Fruit fly (Drosophila melanogaster) whole organism, wandering third instar larva: ENCODE data around the gene CG4338.

Experiments
- Abd-B ChIP-seq: fragments of >200 bp; optimal IDR thresholded peaks from 2 replicates; lab custom pipeline; 2017; ENCODE audit warnings: missing biosample characterization, missing genetic modification characterization
- CG32264 ChIP-seq: fragments of 200-800 bp; sonication (Bioruptor generic); optimal IDR thresholded peaks from 2 replicates; lab custom pipeline; 2016; ENCODE audit warnings: missing biosample characterization, missing genetic modification characterization
- CG9705 ChIP-seq: fragments of 200-800 bp; sonication (Bioruptor generic); optimal IDR thresholded peaks from 2 replicates; lab custom pipeline; 2018; ENCODE audit warnings: missing biosample characterization, mild to moderate bottlenecking, missing genetic modification characterization
- CrebA ChIP-seq: fragments of 200-800 bp; sonication (Bioruptor generic); optimal IDR thresholded peaks from 2 replicates; lab custom pipeline; 2016; ENCODE audit warnings: missing biosample characterization, mild to moderate bottlenecking, missing genetic modification characterization, borderline replicate concordance
- Dfd ChIP-seq: fragments of >200 bp; optimal IDR thresholded peaks from 2 replicates; lab custom pipeline; 2017; ENCODE audit warnings: missing biosample characterization, missing genetic modification characterization
- Dif ChIP-seq: fragments of 200-275, 200-300 bp; sonication (Bioruptor generic); optimal IDR thresholded peaks from 2 replicates; lab custom pipeline; 2018; ENCODE audit warnings: missing biosample characterization, missing genetic modification characterization; ENCODE audit not compliant: partially characterized antibody
- GATAd ChIP-seq: sonication (Bioruptor generic); optimal IDR thresholded peaks from 2 replicates; lab custom pipeline; 2016; ENCODE audit warnings: missing biosample characterization, missing genetic modification characterization
- HLH106 ChIP-seq: fragments of 200-800 bp; optimal IDR thresholded peaks from 3 replicates; lab custom pipeline; 2019; ENCODE audit warnings: missing biosample characterization, mild to moderate bottlenecking, missing genetic modification characterization, moderate library complexity
- Hnf4 ChIP-seq: fragments of 200-800 bp; sonication (Bioruptor generic); optimal IDR thresholded peaks from 2 replicates; lab custom pipeline; 2016; ENCODE audit warnings: missing biosample characterization, mild to moderate bottlenecking, missing genetic modification characterization
- Hr78 ChIP-seq: fragments of >200 bp; optimal IDR thresholded peaks from 2 replicates; lab custom pipeline; 2017; ENCODE audit warnings: missing biosample characterization, missing genetic modification characterization
- Hr83 ChIP-seq: fragments of 200-300 bp; sonication (Bioruptor generic); optimal IDR thresholded peaks from 2 replicates; lab custom pipeline; 2016; ENCODE audit warnings: missing biosample characterization, mild to moderate bottlenecking, missing genetic modification characterization, moderate library complexity; ENCODE audit not compliant: poor library complexity, severe bottlenecking
- Mio ChIP-seq: sonication (Bioruptor generic); optimal IDR thresholded peaks from 2 replicates; lab custom pipeline; 2016; ENCODE audit warnings: missing biosample characterization, missing genetic modification characterization
- Myc ChIP-seq: fragments of >200 bp; optimal IDR thresholded peaks from 2 replicates; lab custom pipeline; 2017
- N ChIP-seq: fragments of >200 bp; optimal IDR thresholded peaks from 2 replicates; lab custom pipeline; 2018; ENCODE audit warnings: missing biosample characterization, missing external identifiers, missing genetic modification characterization
- OdsH ChIP-seq: fragments of 200-800 bp; sonication (Bioruptor generic); optimal IDR thresholded peaks from 2 replicates; lab custom pipeline; 2016; ENCODE audit warnings: missing biosample characterization, mild to moderate bottlenecking, missing genetic modification characterization
- Rel ChIP-seq, 2 experiments: fragments of 200-800 bp; sonication (Bioruptor generic) in 1 of 2; optimal IDR thresholded peaks; 2 replicates in 1 of 2; 3 replicates in 1 of 2; lab custom pipeline; 2016 to 2019; ENCODE audit warnings: mild to moderate bottlenecking in 2 of 2, missing biosample characterization in 2 of 2, missing genetic modification characterization in 2 of 2, moderate library complexity in 1 of 2
- Sp1 ChIP-seq: fragments of 200-800 bp; sonication (Bioruptor generic); optimal IDR thresholded peaks from 3 replicates; lab custom pipeline; 2019; ENCODE audit warnings: missing biosample characterization, mild to moderate bottlenecking, missing genetic modification characterization, moderate library complexity
- Vsx2 ChIP-seq: fragments of 200-300, 225-300 bp; sonication (Bioruptor generic); optimal IDR thresholded peaks from 2 replicates; lab custom pipeline; 2018; ENCODE audit warnings: missing biosample characterization, missing genetic modification characterization; ENCODE audit not compliant: partially characterized antibody
- br ChIP-seq: fragments of 200-800 bp; sonication (Bioruptor generic); optimal IDR thresholded peaks from 2 replicates; lab custom pipeline; 2016; ENCODE audit warnings: missing biosample characterization, missing genetic modification characterization
- brk ChIP-seq: fragments of 200-800 bp; sonication (Bioruptor generic); optimal IDR thresholded peaks from 2 replicates; lab custom pipeline; 2016; ENCODE audit warnings: missing biosample characterization, mild to moderate bottlenecking, missing genetic modification characterization
- dmrt93B ChIP-seq: fragments of 200-800 bp; sonication (Bioruptor generic); optimal IDR thresholded peaks from 2 replicates; lab custom pipeline; 2018; ENCODE audit warnings: missing biosample characterization, mild to moderate bottlenecking, missing genetic modification characterization
- dsf ChIP-seq: sonication (Bioruptor generic); optimal IDR thresholded peaks from 2 replicates; lab custom pipeline; 2016; ENCODE audit warnings: missing biosample characterization, missing genetic modification characterization, borderline replicate concordance
- ey ChIP-seq: fragments of 200-800 bp; sonication (Bioruptor generic); optimal IDR thresholded peaks from 2 replicates; lab custom pipeline; 2016; ENCODE audit warnings: missing biosample characterization, missing genetic modification characterization
- foxo ChIP-seq, 2 experiments: fragments of 200-800 bp; sonication (Bioruptor generic); optimal IDR thresholded peaks; 2 replicates in 1 of 2; 3 replicates in 1 of 2; lab custom pipeline; 2016 to 2017; ENCODE audit warnings: missing biosample characterization in 2 of 2, missing genetic modification characterization in 2 of 2
- fru ChIP-seq: fragments of 200-800 bp; sonication (Bioruptor generic); optimal IDR thresholded peaks from 3 replicates; lab custom pipeline; 2016; ENCODE audit warnings: missing biosample characterization, mild to moderate bottlenecking, missing genetic modification characterization
- h ChIP-seq: fragments of 200-800 bp; sonication (Bioruptor generic); optimal IDR thresholded peaks from 3 replicates; lab custom pipeline; 2016; ENCODE audit warnings: missing biosample characterization, mild to moderate bottlenecking, missing genetic modification characterization
- jim ChIP-seq: fragments of 175-275, 200-325 bp; sonication (Bioruptor generic); optimal IDR thresholded peaks from 2 replicates; lab custom pipeline; 2016; ENCODE audit warnings: missing biosample characterization, mild to moderate bottlenecking, missing genetic modification characterization
- lola ChIP-seq: fragments of >200 bp; optimal IDR thresholded peaks from 2 replicates; lab custom pipeline; 2017; ENCODE audit warnings: missing biosample characterization, missing genetic modification characterization
- pan ChIP-seq: fragments of >200 bp; optimal IDR thresholded peaks from 2 replicates; lab custom pipeline; 2017
- psq ChIP-seq: fragments of 200-800 bp; sonication (Bioruptor generic); optimal IDR thresholded peaks from 3 replicates; lab custom pipeline; 2017; ENCODE audit warnings: missing biosample characterization, mild to moderate bottlenecking, missing genetic modification characterization, moderate library complexity
- rgr ChIP-seq: fragments of 200-800 bp; sonication (Bioruptor generic); optimal IDR thresholded peaks from 3 replicates; lab custom pipeline; 2016; ENCODE audit warnings: missing biosample characterization, mild to moderate bottlenecking, missing genetic modification characterization
- sage ChIP-seq: fragments of 200-800 bp; sonication (Bioruptor generic); optimal IDR thresholded peaks from 2 replicates; lab custom pipeline; 2016; ENCODE audit warnings: missing biosample characterization, mild to moderate bottlenecking, missing genetic modification characterization
- sv ChIP-seq: fragments of 200-800 bp; sonication (Bioruptor generic); optimal IDR thresholded peaks from 3 replicates; lab custom pipeline; 2016; ENCODE audit warnings: missing biosample characterization, missing genetic modification characterization
- usp ChIP-seq: fragments of >200 bp; optimal IDR thresholded peaks from 2 replicates; lab custom pipeline; 2017; ENCODE audit warnings: missing biosample characterization, missing genetic modification characterization
- woc ChIP-seq: sonication (Bioruptor generic); optimal IDR thresholded peaks from 2 replicates; lab custom pipeline; 2016; ENCODE audit warnings: missing biosample characterization, mild to moderate bottlenecking, missing genetic modification characterization

CG4338 gene

dm6 chr3R:15292241-15293004 is 17.1 kb downstream of the CG4338 start:
- TF ChIP-seq dmrt93B: no peak
- TF ChIP-seq sv (GFP tag; lab: Kevin White, UChicago): no peak
- TF ChIP-seq Dfd (GFP tag; lab: Kevin White, UChicago): peak; percentile 94
- no peak for TF ChIP-seq h (GFP tag; lab: Kevin White, UChicago)
- TF ChIP-seq CrebA (GFP tag; lab: Kevin White, UChicago): no peak
- peak in 1 of 2 experiments; percentile 40 for TF ChIP-seq foxo (GFP tag; optimal IDR thresholded peaks at IDR 0.05; lab: Kevin White, UChicago)

- peak; percentile 65 for TF ChIP-seq jim (GFP tag; lab: Kevin White, UChicago)
- TF ChIP-seq GATAd (GFP tag; lab: Kevin White, UChicago): no peak
- no peak for TF ChIP-seq sage (GFP tag; lab: Kevin White, UChicago)
- TF ChIP-seq HLH106 (tag; lab: Kevin White, UChicago): peak; percentile 27
- no peak for TF ChIP-seq CrebA (GFP tag; lab: Kevin White, UChicago)
- no peak for TF ChIP-seq Mio
- TF ChIP-seq fru: peak; percentile 45
- no peak for TF ChIP-seq Hnf4 (GFP tag; lab: Kevin White, UChicago)
- TF ChIP-seq pan (lab: Kevin White, UChicago): no peak
- TF ChIP-seq Dif: no peak
- TF ChIP-seq foxo (GFP tag; optimal IDR thresholded peaks at IDR 0.05; lab: Kevin White, UChicago): peak in 1 of 2 experiments; percentile 55
- TF ChIP-seq Sp1 (GFP tag; lab: Kevin White, UChicago): peak; percentile 58
- TF ChIP-seq br (GFP tag; lab: Kevin White, UChicago): peak; percentile 30
- no peak for TF ChIP-seq lola (GFP tag; lab: Kevin White, UChicago)
- TF ChIP-seq dmrt93B: no peak
- TF ChIP-seq brk: no peak
- peak; percentile 85 for TF ChIP-seq woc (GFP tag; lab: Kevin White, UChicago)
- peak; percentile 75 for TF ChIP-seq psq (GFP tag; lab: Kevin White, UChicago)
- TF ChIP-seq Vsx2 (GFP tag; lab: Kevin White, UChicago): no peak
- no peak for TF ChIP-seq usp (GFP tag; lab: Kevin White, UChicago)
- TF ChIP-seq h (GFP tag; lab: Kevin White, UChicago): peak; percentile 59
- TF ChIP-seq N (GFP tag; lab: Kevin White, UChicago): no peak
- TF ChIP-seq dsf (GFP tag; lab: Kevin White, UChicago): no peak
- TF ChIP-seq Abd-B (GFP tag; lab: Kevin White, UChicago): no peak
- peak; percentile 56 for TF ChIP-seq OdsH (GFP tag; lab: Kevin White, UChicago)
- no peak for TF ChIP-seq CG9705 (GFP tag; lab: Kevin White, UChicago)
- TF ChIP-seq ey: peak; percentile 52
- TF ChIP-seq CG32264 (GFP tag; lab: Kevin White, UChicago): no peak
- TF ChIP-seq Hr83 (GFP tag; lab: Kevin White, UChicago): no peak
- no peak for TF ChIP-seq Hr78 (GFP tag; lab: Kevin White, UChicago)
- no peak for TF ChIP-seq rgr (GFP tag; lab: Kevin White, UChicago)
- peak; percentile 13 for TF ChIP-seq Rel (GFP tag; optimal IDR thresholded peaks at IDR 0.05; lab: Kevin White, UChicago)
- no peak for TF ChIP-seq Rel (tag; optimal IDR thresholded peaks at IDR 0.05; lab: Kevin White, UChicago)
- TF ChIP-seq sv (GFP tag; lab: Kevin White, UChicago): no peak
- no peak for TF ChIP-seq Myc (lab: Kevin White, UChicago)
Measured at dm6 chr3R:15293005-15293877, 17.9 kb downstream of the CG4338 start.
